Worm (Caenorhabditis elegans) whole organism, young adult: ENCODE measurements around the gene cul-6.
A peak's percentile ranks its signal among the peaks of the same experiment; 100 is the strongest.

Experiments used
- B0336.3 ChIP-seq: fragments of 200-800 bp; sonication (Bioruptor generic); IDR thresholded peaks from 2 replicates; pipeline ENCODE4 v1.3.6; 2022; ENCODE audit warnings: missing genetic modification characterization, missing compliant biosample characterization
- C06A6.2 ChIP-seq: fragments of 200-800 bp; sonication (Bioruptor generic); conservative IDR thresholded peaks from 2 replicates; pipeline ENCODE4 v1.3.6; 2022; ENCODE audit warnings: missing genetic modification characterization, missing compliant biosample characterization
- F10E7.11 ChIP-seq: sonication (generic microtip); optimal IDR thresholded peaks from 2 replicates; lab custom pipeline; 2017; ENCODE audit warnings: mild to moderate bottlenecking, missing genetic modification characterization, moderate library complexity, missing compliant biosample characterization
- F22D6.2 ChIP-seq: sonication (generic microtip); optimal IDR thresholded peaks from 2 replicates; lab custom pipeline; 2016; ENCODE audit warnings: mild to moderate bottlenecking, missing genetic modification characterization, missing compliant biosample characterization
- F33H1.4 ChIP-seq: fragments of 200-800 bp; sonication (Bioruptor generic); IDR thresholded peaks from 2 replicates; pipeline ENCODE4 v1.3.6; 2022; ENCODE audit warnings: missing genetic modification reagents, missing genetic modification characterization, missing compliant biosample characterization
- F37B4.10 ChIP-seq: fragments of 200-800 bp; sonication (Bioruptor generic); IDR thresholded peaks from 2 replicates; pipeline ENCODE4 v1.3.6; 2022; ENCODE audit warnings: missing genetic modification characterization, missing compliant biosample characterization
- F52B5.7 ChIP-seq: sonication (generic microtip); optimal IDR thresholded peaks from 2 replicates; lab custom pipeline; 2016; ENCODE audit warnings: mild to moderate bottlenecking, missing genetic modification characterization, missing compliant biosample characterization
- F55B11.4 ChIP-seq: sonication (generic microtip); optimal IDR thresholded peaks from 2 replicates; lab custom pipeline; 2016; ENCODE audit warnings: missing compliant biosample characterization, missing genetic modification characterization, borderline replicate concordance; ENCODE audit not compliant: insufficient read depth
- F57A8.1 ChIP-seq: fragments of 200-800 bp; sonication (Bioruptor generic); optimal IDR thresholded peaks from 2 replicates; lab custom pipeline; 2018; ENCODE audit warnings: mild to moderate bottlenecking, missing genetic modification characterization, moderate library complexity, missing compliant biosample characterization
- F57C9.4 ChIP-seq: sonication (generic microtip); optimal IDR thresholded peaks from 2 replicates; lab custom pipeline; 2017; ENCODE audit warnings: mild to moderate bottlenecking, missing genetic modification characterization, missing compliant biosample characterization
- T26A5.8 ChIP-seq: sonication (generic microtip); optimal IDR thresholded peaks from 2 replicates; lab custom pipeline; 2016; ENCODE audit warnings: missing genetic modification characterization, missing compliant biosample characterization
- Y53G8AR.9 ChIP-seq: fragments of 200-800 bp; sonication (Bioruptor generic); conservative IDR thresholded peaks from 2 replicates; pipeline ENCODE4 v1.3.6; 2022; ENCODE audit warnings: missing genetic modification reagents, missing genetic modification characterization, missing compliant biosample characterization
- Y79H2A.3 ChIP-seq: fragments of 200-800 bp; sonication (Bioruptor generic); conservative IDR thresholded peaks from 2 replicates; pipeline ENCODE4 v1.3.6; 2022; ENCODE audit warnings: missing genetic modification reagents, missing genetic modification characterization, missing compliant biosample characterization
- ZK185.1 ChIP-seq: sonication (generic microtip); optimal IDR thresholded peaks from 2 replicates; lab custom pipeline; 2016; ENCODE audit warnings: mild to moderate bottlenecking, missing genetic modification characterization, missing compliant biosample characterization; ENCODE audit not compliant: poor library complexity, severe bottlenecking
- akir-1 ChIP-seq: fragments of 200-800 bp; sonication (Bioruptor generic); optimal IDR thresholded peaks from 2 replicates; lab custom pipeline; 2018; ENCODE audit warnings: mild to moderate bottlenecking, missing genetic modification characterization, moderate library complexity, missing compliant biosample characterization
- ama-1 ChIP-seq, 3 experiments: fragments of 150-350 bp in 1 of 3; sonication (generic microtip) in 2 of 3; optimal IDR thresholded peaks; 2 replicates each; lab custom pipeline; 2014 to 2018; ENCODE audit warnings: missing biosample characterization in 2 of 3, missing genetic modification characterization in 2 of 3, missing genetic modification reagents in 2 of 3
- athp-1 ChIP-seq: sonication (generic microtip); optimal IDR thresholded peaks from 2 replicates; lab custom pipeline; 2017; ENCODE audit warnings: mild to moderate bottlenecking, missing genetic modification characterization, missing compliant biosample characterization
- attf-5 ChIP-seq: fragments of 200-800 bp; sonication (Bioruptor generic); optimal IDR thresholded peaks from 2 replicates; lab custom pipeline; 2018; ENCODE audit warnings: mild to moderate bottlenecking, missing genetic modification characterization, missing compliant biosample characterization
- bed-1 ChIP-seq: fragments of 200-800 bp; sonication (Bioruptor generic); IDR thresholded peaks from 2 replicates; pipeline ENCODE4 v1.3.6; 2022; ENCODE audit warnings: missing genetic modification reagents, missing genetic modification characterization, missing compliant biosample characterization
- bed-2 ChIP-seq: fragments of 200-800 bp; sonication (Bioruptor generic); IDR thresholded peaks from 2 replicates; pipeline ENCODE4 v1.3.6; 2022; ENCODE audit warnings: missing genetic modification reagents, missing genetic modification characterization, missing compliant biosample characterization
- cebp-2 ChIP-seq: fragments of 200-800 bp; sonication (Bioruptor generic); IDR thresholded peaks from 2 replicates; pipeline ENCODE4 v1.3.6; 2022; ENCODE audit warnings: missing genetic modification characterization, missing compliant biosample characterization
- ceh-40 ChIP-seq: fragments of 200-800 bp; sonication (Bioruptor generic); IDR thresholded peaks from 2 replicates; pipeline ENCODE4 v1.3.6; 2022; ENCODE audit warnings: missing genetic modification characterization, missing compliant biosample characterization
- ceh-91 ChIP-seq: fragments of 200-800 bp; sonication (Bioruptor generic); IDR thresholded peaks from 2 replicates; pipeline ENCODE4 v1.3.6; 2022; ENCODE audit warnings: missing genetic modification reagents, missing genetic modification characterization, missing compliant biosample characterization
- dox-1 ChIP-seq: fragments of 200-800 bp; sonication (Bioruptor generic); IDR thresholded peaks from 2 replicates; pipeline ENCODE4 v1.3.6; 2022; ENCODE audit warnings: missing genetic modification reagents, missing genetic modification characterization, missing compliant biosample characterization
- egl-44 ChIP-seq: fragments of 200-800 bp; sonication (Bioruptor generic); IDR thresholded peaks from 2 replicates; pipeline ENCODE4 v1.3.6; 2022; ENCODE audit warnings: missing genetic modification reagents, missing genetic modification characterization, missing compliant biosample characterization
- fkh-3 ChIP-seq: sonication (generic microtip); optimal IDR thresholded peaks from 2 replicates; lab custom pipeline; 2016; ENCODE audit warnings: mild to moderate bottlenecking, missing genetic modification characterization, missing compliant biosample characterization
- hsf-1 ChIP-seq: fragments of 200-800 bp; sonication (Bioruptor generic); IDR thresholded peaks from 2 replicates; pipeline ENCODE4 v1.3.6; 2022; ENCODE audit warnings: missing genetic modification reagents, missing genetic modification characterization, missing compliant biosample characterization
- lag-1 ChIP-seq: fragments of 200-800 bp; sonication (Bioruptor generic); IDR thresholded peaks from 2 replicates; pipeline ENCODE4 v1.3.6; 2022; ENCODE audit warnings: missing genetic modification reagents, missing genetic modification characterization, missing compliant biosample characterization
- let-526 ChIP-seq: fragments of 200-800 bp; sonication (Bioruptor generic); IDR thresholded peaks from 2 replicates; pipeline ENCODE4 v1.3.6; 2022; ENCODE audit warnings: missing genetic modification reagents, missing genetic modification characterization, missing compliant biosample characterization
- lin-26 ChIP-seq: fragments of 200-800 bp; sonication (Bioruptor generic); IDR thresholded peaks from 2 replicates; pipeline ENCODE4 v1.3.6; 2022; ENCODE audit warnings: missing genetic modification reagents, missing genetic modification characterization, missing compliant biosample characterization
- lir-1 ChIP-seq: fragments of 200-800 bp; sonication (Bioruptor generic); conservative IDR thresholded peaks from 2 replicates; pipeline ENCODE4 v1.3.6; 2022; ENCODE audit warnings: missing genetic modification reagents, missing genetic modification characterization, missing compliant biosample characterization
- lsy-27 ChIP-seq: sonication (generic microtip); optimal IDR thresholded peaks from 2 replicates; lab custom pipeline; 2017; ENCODE audit warnings: missing genetic modification characterization, mild to moderate bottlenecking, missing compliant biosample characterization, antibody characterized with exemption, missing genotype, borderline replicate concordance; ENCODE audit not compliant: insufficient read depth
- madf-3 ChIP-seq: fragments of 200-800 bp; sonication (Bioruptor generic); IDR thresholded peaks from 2 replicates; pipeline ENCODE4 v1.3.6; 2022; ENCODE audit warnings: missing genetic modification reagents, missing genetic modification characterization, missing compliant biosample characterization
- madf-8 ChIP-seq: fragments of 200-800 bp; sonication (Bioruptor generic); conservative IDR thresholded peaks from 2 replicates; pipeline ENCODE4 v1.3.6; 2022; ENCODE audit warnings: missing genetic modification reagents, missing genetic modification characterization, missing compliant biosample characterization
- mcd-1 ChIP-seq: fragments of 200-800 bp; sonication (Bioruptor generic); IDR thresholded peaks from 2 replicates; pipeline ENCODE4 v1.3.6; 2022; ENCODE audit warnings: missing genetic modification reagents, missing genetic modification characterization, missing compliant biosample characterization
- mes-4 ChIP-seq: sonication (generic microtip); optimal IDR thresholded peaks from 2 replicates; lab custom pipeline; 2016; ENCODE audit warnings: missing genotype, missing genetic modification characterization, missing compliant biosample characterization
- nhr-179 ChIP-seq: sonication (generic microtip); optimal IDR thresholded peaks from 2 replicates; lab custom pipeline; 2016; ENCODE audit warnings: mild to moderate bottlenecking, missing genetic modification characterization, missing compliant biosample characterization
- nhr-90 ChIP-seq: sonication (generic microtip); optimal IDR thresholded peaks from 2 replicates; lab custom pipeline; 2016; ENCODE audit warnings: missing genotype, mild to moderate bottlenecking, missing genetic modification characterization, missing compliant biosample characterization
- pbrm-1 ChIP-seq: fragments of 200-800 bp; sonication (Bioruptor generic); IDR thresholded peaks from 2 replicates; pipeline ENCODE4 v1.3.6; 2022; ENCODE audit warnings: missing genetic modification reagents, missing genetic modification characterization, missing compliant biosample characterization
- rec-8 ChIP-seq, 2 experiments: sonication (generic microtip); optimal IDR thresholded peaks; 2 replicates each; lab custom pipeline; 2016; ENCODE audit warnings: mild to moderate bottlenecking in 2 of 2, missing genetic modification characterization in 2 of 2, missing genetic modification reagents in 2 of 2, missing genotype in 2 of 2, missing biosample characterization in 1 of 2, missing compliant biosample characterization in 1 of 2, moderate library complexity in 1 of 2
- sdz-38 ChIP-seq: sonication (generic microtip); optimal IDR thresholded peaks from 2 replicates; lab custom pipeline; 2016; ENCODE audit warnings: missing genotype, missing genetic modification characterization, missing compliant biosample characterization
- sea-2 ChIP-seq: fragments of 200-800 bp; sonication (Bioruptor generic); IDR thresholded peaks from 2 replicates; pipeline ENCODE4 v1.3.6; 2022; ENCODE audit warnings: missing genetic modification characterization, missing compliant biosample characterization
- snpc-3.4 ChIP-seq: sonication (generic microtip); optimal IDR thresholded peaks from 2 replicates; lab custom pipeline; 2017; ENCODE audit warnings: missing genetic modification characterization, mild to moderate bottlenecking, missing compliant biosample characterization, antibody characterized with exemption, moderate library complexity, missing genotype, missing genetic modification reagents
- tbp1 ChIP-seq: fragments of 200-800 bp; sonication (Bioruptor generic); optimal IDR thresholded peaks from 2 replicates; lab custom pipeline; 2018; ENCODE audit warnings: mild to moderate bottlenecking, missing genetic modification characterization, missing compliant biosample characterization
- tbx-9 ChIP-seq: sonication (generic microtip); optimal IDR thresholded peaks from 2 replicates; lab custom pipeline; 2016; ENCODE audit warnings: borderline replicate concordance, missing genetic modification characterization, inconsistent platforms, missing compliant biosample characterization
- ztf-25 ChIP-seq: fragments of 200-800 bp; sonication (Bioruptor generic); IDR thresholded peaks from 2 replicates; pipeline ENCODE4 v1.3.6; 2022; ENCODE audit warnings: missing genetic modification reagents, missing genetic modification characterization, missing compliant biosample characterization
- ztf-26 ChIP-seq: sonication (generic microtip); optimal IDR thresholded peaks from 2 replicates; lab custom pipeline; 2017; ENCODE audit warnings: missing genetic modification characterization, missing compliant biosample characterization
- ztf-28 ChIP-seq: fragments of 200-800 bp; sonication (Bioruptor generic); IDR thresholded peaks from 2 replicates; pipeline ENCODE4 v1.3.6; 2022; ENCODE audit warnings: missing genetic modification reagents, missing genetic modification characterization, missing compliant biosample characterization

cul-6 gene

ce11 chrIV:12567176-12567892, 22.9 kb downstream of the cul-6 start, which contains the start of the genes hsb-1 and let-99:
hsb-1 (minus strand) TSS chrIV:12567226.
let-99 (plus strand) TSS chrIV:12567842.
- no peak for TF ChIP-seq B0336.3 (GFP tag; lab: Robert Waterston, UW)
- TF ChIP-seq T26A5.8 (tag; lab: Kevin White, UChicago) = no peak
- TF ChIP-seq F57A8.1 = no peak
- TF ChIP-seq sea-2 (GFP tag; lab: Robert Waterston, UW) = no peak
- TF ChIP-seq bed-1 (GFP tag; lab: Robert Waterston, UW) = no peak
- no peak for TF ChIP-seq sdz-38 (tag; lab: Kevin White, UChicago)
- no peak for TF ChIP-seq ztf-28 (GFP tag; lab: Robert Waterston, UW)
- no peak for TF ChIP-seq lsy-27 (tag; lab: Kevin White, UChicago)
- peak; percentile 56 for TF ChIP-seq mcd-1 (GFP tag; lab: Robert Waterston, UW)
- TF ChIP-seq bed-2 (GFP tag; lab: Robert Waterston, UW) = no peak
- TF ChIP-seq cebp-2 (GFP tag; lab: Robert Waterston, UW) = no peak
- peak; percentile 33; the same call in 1 of the 2 replicates for TF ChIP-seq pbrm-1
- TF ChIP-seq nhr-90 (tag; lab: Kevin White, UChicago) = no peak
- peak; percentile 63 for TF ChIP-seq F33H1.4 (GFP tag; lab: Robert Waterston, UW)
- TF ChIP-seq snpc-3.4 (tag; lab: Kevin White, UChicago) = peak; percentile 29
- TF ChIP-seq ztf-26 (tag; lab: Kevin White, UChicago) = no peak
- peak; percentile 10 for TF ChIP-seq ZK185.1
- no peak for TF ChIP-seq egl-44 (GFP tag; lab: Robert Waterston, UW)
- TF ChIP-seq lir-1 = no peak
- no peak for TF ChIP-seq rec-8 (tag; optimal IDR thresholded peaks at IDR 0.05; lab: Kevin White, UChicago)
- no peak for TF ChIP-seq nhr-179 (tag; lab: Kevin White, UChicago)
- TF ChIP-seq F55B11.4 (tag; lab: Kevin White, UChicago) = no peak
- no peak for TF ChIP-seq attf-5
- TF ChIP-seq ceh-91 (GFP tag; lab: Robert Waterston, UW) = peak; percentile 65
- TF ChIP-seq athp-1 = no peak
- TF ChIP-seq F52B5.7 (tag; lab: Kevin White, UChicago) = no peak
- TF ChIP-seq F22D6.2 (tag; lab: Kevin White, UChicago) = no peak
- TF ChIP-seq fkh-3 (tag; lab: Kevin White, UChicago) = no peak
- peak; percentile 95 for TF ChIP-seq hsf-1 (GFP tag; lab: Robert Waterston, UW)
- TF ChIP-seq ama-1 (optimal IDR thresholded peaks at IDR 0.05; lab: Kevin White, UChicago) = no peak
- TF ChIP-seq ama-1 (GFP tag; optimal IDR thresholded peaks at IDR 0.05; lab: Kevin White, UChicago) = no peak
- TF ChIP-seq madf-3 (GFP tag; lab: Robert Waterston, UW) = no peak
- no peak for TF ChIP-seq ceh-40 (GFP tag; lab: Robert Waterston, UW)
- TF ChIP-seq dox-1 = peak; percentile 58
- no peak for TF ChIP-seq lin-26 (GFP tag; lab: Robert Waterston, UW)
- TF ChIP-seq F10E7.11 = no peak
- TF ChIP-seq tbx-9 (tag; lab: Kevin White, UChicago) = no peak
- no peak for TF ChIP-seq lag-1 (GFP tag; lab: Robert Waterston, UW)
- TF ChIP-seq Y53G8AR.9 (GFP tag; lab: Robert Waterston, UW) = no peak
- no peak for TF ChIP-seq F57C9.4
- TF ChIP-seq tbp1 = peak; percentile 34
- TF ChIP-seq akir-1 (GFP tag; lab: Kevin White, UChicago) = no peak
- no peak for TF ChIP-seq C06A6.2 (GFP tag; lab: Robert Waterston, UW)
- no peak for TF ChIP-seq let-526 (GFP tag; lab: Robert Waterston, UW)
- TF ChIP-seq ztf-25 (GFP tag; lab: Robert Waterston, UW) = no peak
- TF ChIP-seq F37B4.10 (GFP tag; lab: Robert Waterston, UW) = no peak
- TF ChIP-seq Y79H2A.3 (GFP tag; lab: Robert Waterston, UW) = no peak
- TF ChIP-seq mes-4 (tag; lab: Kevin White, UChicago) = no peak
- peak; percentile 58 for TF ChIP-seq madf-8 (GFP tag; lab: Robert Waterston, UW)
